Worm (Caenorhabditis elegans): ENCODE measurements around the gene C52E2.2.

C52E2.2 gene

DNA sequence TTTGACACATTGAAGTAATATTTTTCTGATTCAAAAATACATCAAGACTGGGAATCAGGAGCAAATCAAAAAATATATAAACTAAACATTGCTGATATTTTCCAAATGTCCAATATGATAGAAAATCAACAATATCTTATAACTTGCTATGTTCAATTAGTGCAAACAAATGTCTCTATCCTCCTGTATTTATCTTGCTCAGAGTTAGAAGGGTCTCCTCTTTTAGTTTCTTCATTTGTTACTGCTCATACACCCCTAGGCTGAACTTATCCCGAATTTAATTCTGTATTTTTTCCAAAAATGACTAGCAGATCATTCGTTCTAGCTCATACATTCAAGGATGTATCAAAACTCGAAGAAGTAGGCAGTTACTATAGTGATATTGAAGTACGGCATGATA, 49.4 kb downstream of the C52E2.2 start, which contains the start of gene math-23:
Gene math-23, plus strand, starts transcription at position 301 of the 400 bp plus-strand sequence.
- TF ChIP-seq unc-30 (tag; optimal IDR thresholded peaks at IDR 0.05) (no peak), nhr-76 (tag; optimal IDR thresholded peaks at IDR 0.05) (no peak), ceh-82 (tag; optimal IDR thresholded peaks at IDR 0.05) (no peak), hlh-4 (tag; optimal IDR thresholded peaks at IDR 0.05) (no peak), skn-1 (tag; optimal IDR thresholded peaks at IDR 0.05) (no peak), ama-1 (optimal IDR thresholded peaks at IDR 0.05) (no peak), sox-4 (tag; optimal IDR thresholded peaks at IDR 0.05) (no peak), pag-3 (tag; optimal IDR thresholded peaks at IDR 0.05; ENCODE audit: borderline replicate concordance, insufficient read depth) (no peak), nhr-90 (tag; optimal IDR thresholded peaks at IDR 0.05; ENCODE audit: poor library complexity) (no peak), nhr-71 (tag; optimal IDR thresholded peaks at IDR 0.05) (no peak), tbx-2 (tag; optimal IDR thresholded peaks at IDR 0.05) (no peak), ceh-90 (tag; optimal IDR thresholded peaks at IDR 0.05) (no peak), ceh-88 (GFP tag; IDR thresholded peaks at IDR 0.05) (no peak), C16A3.4 (tag; optimal IDR thresholded peaks at IDR 0.05) (no peak)
